Fruit fly (Drosophila melanogaster) S2 (cell line): ENCODE measurements around the gene CG1571.

Source experiments
- CG8478 ChIP-seq: fragments of >200 bp; optimal IDR thresholded peaks from 2 replicates; lab custom pipeline; 2018
- CTCF ChIP-seq, 2 experiments: fragments of >200 bp; optimal IDR thresholded peaks; 2 replicates each; lab custom pipeline; 2018

DNA sequence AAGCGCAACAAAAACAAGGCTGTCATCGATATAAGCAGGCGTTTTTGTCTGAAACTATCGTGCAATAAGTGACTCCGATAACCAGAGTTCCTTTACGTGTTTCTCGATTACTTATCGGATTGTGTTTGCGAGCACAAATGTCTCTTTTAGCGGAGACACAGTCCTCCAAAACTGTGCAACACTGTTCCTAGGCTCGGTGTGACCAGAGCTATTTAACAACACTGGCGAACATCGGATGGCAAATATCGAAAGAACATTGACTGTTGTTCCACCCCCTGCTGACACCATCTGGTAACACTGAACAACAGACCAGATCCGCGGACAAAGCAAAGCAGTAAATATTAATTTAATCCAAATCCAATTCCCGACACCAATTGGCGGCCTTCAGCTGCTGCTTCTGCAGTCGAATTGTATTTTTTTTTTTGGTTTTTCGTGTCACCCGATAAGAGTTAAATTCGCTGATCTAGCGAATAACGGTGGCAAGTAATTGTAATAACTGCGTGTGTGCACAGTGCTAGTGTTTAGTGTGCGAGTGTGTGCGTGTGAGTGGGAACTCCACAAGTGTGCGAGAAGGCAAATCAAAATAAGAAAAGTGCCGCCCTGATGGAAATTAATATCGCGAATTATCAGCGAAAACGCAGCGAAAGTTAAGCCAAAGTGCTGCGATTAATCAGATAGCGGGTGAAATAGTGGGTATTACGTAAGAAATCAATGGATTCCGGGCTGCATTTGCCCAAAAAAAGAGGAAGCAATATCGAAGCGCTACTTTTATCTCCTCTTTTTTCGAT, 14.1 kb upstream of the CG1571 start, which contains the start of gene mys:
- TF ChIP-seq CTCF (optimal IDR thresholded peaks at IDR 0.05; lab: Kevin White, UChicago) (peak; percentile 66), CG8478 (lab: Kevin White, UChicago) (no peak)
